Worm (Caenorhabditis elegans): Measurements from ENCODE around the gene col-127.
A peak's percentile ranks its signal among the peaks of the same experiment; 100 is the strongest.
"Not testable (repeated sequence)": the region's sequence is repeated elsewhere in the genome, so short reads cannot be mapped to it uniquely, and the experiment has no call there.

The col-127 gene

ce11 chrIV:11276026-11276425 is 10.0 kb upstream of the col-127 start:
- TF ChIP-seq unc-62 (GFP tag; optimal IDR thresholded peaks at IDR 0.05 in 1 of 2) (peak in 1 of 2 experiments; percentile 90), unc-62 (tag; optimal IDR thresholded peaks at IDR 0.05) (no peak), dpl-1 (GFP tag; optimal IDR thresholded peaks at IDR 0.05) (no peak)

DNA sequence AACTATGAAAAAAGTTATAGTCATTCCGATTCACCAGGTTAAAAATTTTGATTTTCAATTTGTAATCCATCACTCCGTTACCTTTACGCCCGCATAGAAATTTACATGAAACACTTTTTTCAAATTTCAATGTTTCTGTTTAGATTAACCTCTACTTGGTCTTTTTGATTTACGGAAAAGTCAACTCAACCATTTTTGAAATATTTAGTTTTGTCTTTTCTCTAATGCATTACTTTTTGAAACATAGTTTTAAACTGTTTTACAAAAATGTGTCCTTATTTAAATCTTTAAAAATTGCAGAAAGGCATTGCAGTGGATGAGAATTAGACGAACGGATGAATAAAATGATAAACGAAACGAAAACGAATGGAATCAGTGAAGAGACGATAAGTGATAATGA is 7.2 kb upstream of the col-127 start, which contains the start of gene gtl-2:
TSS of gene gtl-2 (plus strand) at position 301 of the 400 bp plus-strand sequence.
- TF ChIP-seq madf-9 (GFP tag; conservative IDR thresholded peaks at IDR 0.05) (no peak), hlh-11 (tag; optimal IDR thresholded peaks at IDR 0.05) (no peak)

ce11 chrIV:11271262-11271661 is 5.3 kb upstream of the col-127 start, which contains the start of gene nhr-7:
nhr-7 (minus strand) TSS chrIV:11271362.
- TF ChIP-seq nhr-11 (tag; optimal IDR thresholded peaks at IDR 0.05) (no peak), dve-1 (tag; optimal IDR thresholded peaks at IDR 0.05; ENCODE audit: insufficient read depth) (no peak), hif-1 (tag; optimal IDR thresholded peaks at IDR 0.05) (no peak), mdl-1 (tag; optimal IDR thresholded peaks at IDR 0.05) (no peak), mep-1 (tag; optimal IDR thresholded peaks at IDR 0.05) (no peak), pqm-1 (tag; optimal IDR thresholded peaks at IDR 0.05) (no peak), Y105C5A.15 (GFP tag; IDR thresholded peaks at IDR 0.05) (no peak), madf-9 (GFP tag; conservative IDR thresholded peaks at IDR 0.05) (no peak)

DNA sequence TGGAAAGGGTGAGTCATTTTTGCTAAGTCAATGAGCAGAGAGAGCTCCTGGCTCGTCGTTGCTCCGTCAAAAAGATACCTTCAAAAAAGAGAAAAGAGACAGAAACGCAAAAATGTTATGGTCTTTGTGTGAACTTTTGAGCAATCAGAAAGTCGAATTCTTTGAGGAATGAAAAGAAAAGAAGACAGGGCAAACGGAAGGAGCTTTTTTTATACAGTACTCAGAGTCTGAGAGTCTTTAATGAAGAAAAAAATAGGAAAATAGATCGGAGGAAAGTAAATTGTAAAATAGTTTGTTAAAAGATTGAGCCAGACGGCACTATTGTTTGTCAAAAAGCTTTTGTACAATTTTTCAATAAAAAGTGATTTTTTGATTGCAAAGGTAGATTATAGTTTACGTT is 3.5 kb upstream of the col-127 start:
- TF ChIP-seq set-16 (GFP tag; IDR thresholded peaks at IDR 0.05) (no peak), hlh-11 (tag; optimal IDR thresholded peaks at IDR 0.05) (no peak), pha-4 (GFP tag; IDR thresholded peaks at IDR 0.05) (no peak), pha-4 (tag; optimal IDR thresholded peaks at IDR 0.05) (peak; percentile 61), daf-19 (GFP tag; conservative IDR thresholded peaks at IDR 0.05) (no peak)

DNA sequence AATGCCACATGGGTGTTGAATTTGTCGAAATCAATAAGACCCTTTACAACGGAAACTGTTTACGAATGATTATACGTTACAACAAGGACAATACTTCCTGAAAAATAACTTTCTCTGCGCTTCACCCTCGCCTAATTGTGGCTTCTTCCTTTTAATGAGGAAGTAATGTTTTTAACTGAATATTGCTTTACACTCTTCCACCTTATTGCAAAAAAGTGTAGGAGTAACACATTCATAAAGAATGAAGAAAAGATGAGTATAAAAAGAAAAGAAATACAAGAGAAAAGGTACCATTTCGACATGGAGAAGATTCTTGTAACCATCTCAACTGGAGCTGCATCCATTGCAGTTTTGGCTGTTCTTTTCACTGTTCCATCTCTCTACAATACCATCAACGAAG is 2.9 kb downstream of the col-127 start, which contains the start of gene col-126:
TSS of gene col-126 (plus strand) at position 301 of the 400 bp plus-strand sequence.
- TF ChIP-seq ceh-28 (tag; optimal IDR thresholded peaks at IDR 0.05); aly-2 (tag; optimal IDR thresholded peaks at IDR 0.05); zip-11 (GFP tag; IDR thresholded peaks at IDR 0.05): not testable (repeated sequence)

- TF ChIP-seq nhr-77 (tag; optimal IDR thresholded peaks at IDR 0.05) (no peak), lin-15B (tag; optimal IDR thresholded peaks at IDR 0.05) (no peak), lin-39 (tag; optimal IDR thresholded peaks at IDR 0.05) (no peak), lsy-2 (tag; optimal IDR thresholded peaks at IDR 0.05) (no peak), ceh-82 (tag; optimal IDR thresholded peaks at IDR 0.05) (no peak), fos-1 (tag; optimal IDR thresholded peaks at IDR 0.05) (no peak), lin-29 (GFP tag; IDR thresholded peaks at IDR 0.05) (no peak), ZK546.5 (tag; optimal IDR thresholded peaks at IDR 0.05) (no peak), dmd-6 (GFP tag; IDR thresholded peaks at IDR 0.05) (no peak), F26F4.8 (GFP tag; conservative IDR thresholded peaks at IDR 0.05) (no peak), D1046.2 (GFP tag; IDR thresholded peaks at IDR 0.05) (no peak), ctbp-1 (GFP tag; IDR thresholded peaks at IDR 0.05) (no peak), ceh-20 (GFP tag; IDR thresholded peaks at IDR 0.05) (no peak), dpl-1 (GFP tag; optimal IDR thresholded peaks at IDR 0.05) (no peak), nhr-42 (GFP tag; IDR thresholded peaks at IDR 0.05) (no peak), lin-13 (GFP tag; optimal IDR thresholded peaks at IDR 0.05) (no peak)
Measured at ce11 chrIV:11261535-11261934, 4.5 kb downstream of the col-127 start, which contains the start of gene F54D1.1. F54D1.1 (plus strand) TSS chrIV:11261835.
